Fruit fly (Drosophila melanogaster) whole organism, embryonic: ENCODE data around the gene Tmx3.

Source experiments
- MBD-R2 ChIP-seq: fragments of 200-800 bp; sonication (Bioruptor generic); IDR thresholded peaks from 2 replicates; pipeline ENCODE4 v1.3.6; 2022; ENCODE audit warnings: missing biosample characterization, missing genetic modification characterization
- NFAT ChIP-seq: fragments of 200-800 bp; sonication (Bioruptor generic); IDR thresholded peaks from 2 replicates; pipeline ENCODE4 v1.3.6; 2022; ENCODE audit warnings: missing biosample characterization, missing genetic modification characterization
- ewg ChIP-seq: fragments of 200-800 bp; sonication (Bioruptor generic); optimal IDR thresholded peaks from 3 replicates; lab custom pipeline; 2017; ENCODE audit warnings: mild to moderate bottlenecking, missing biosample characterization, missing genetic modification reagents, missing genetic modification characterization

DNA sequence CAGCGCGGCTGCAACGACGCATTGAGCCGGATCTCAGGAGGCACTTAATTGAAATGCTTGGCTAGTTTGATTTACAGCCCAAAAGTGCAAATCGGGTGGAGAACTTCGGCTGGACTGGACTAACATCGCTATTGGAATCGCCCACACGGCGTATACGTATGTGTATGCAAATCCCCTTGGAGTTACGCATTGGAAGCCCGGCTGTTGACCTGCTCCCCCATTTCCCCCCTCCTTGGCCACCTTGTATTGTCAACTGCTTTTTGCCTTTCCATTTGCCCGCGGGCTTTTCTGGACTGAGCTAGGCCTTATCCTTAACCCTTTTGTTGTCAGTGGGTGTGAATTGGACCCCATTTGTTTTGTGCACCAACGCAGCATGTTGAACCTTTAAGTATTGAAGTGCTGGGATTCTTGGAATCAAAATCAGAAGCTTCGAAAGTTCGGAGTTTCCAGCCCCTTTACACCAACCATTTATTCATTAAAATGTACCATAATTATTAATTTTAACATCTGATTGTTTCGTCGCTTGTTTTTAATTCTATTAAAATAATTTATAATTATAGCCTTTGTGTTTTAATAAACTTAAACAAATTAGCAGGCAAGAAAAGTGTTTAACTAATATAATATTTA, 46.6 kb downstream of the Tmx3 start:
- TF ChIP-seq NFAT (no peak), MBD-R2 (GFP tag; lab: Robert Waterston, UW) (no peak), ewg (no peak)
